Worm (Caenorhabditis elegans): ENCODE results near the gene cls-2.

- no peak for TF ChIP-seq athp-1 (tag; optimal IDR thresholded peaks at IDR 0.05)
- TF ChIP-seq C17E4.6 (GFP tag; IDR thresholded peaks at IDR 0.05) = no peak
- TF ChIP-seq unc-130 (GFP tag; optimal IDR thresholded peaks at IDR 0.05) = no peak
- peak; percentile 65 for TF ChIP-seq dpl-1 (GFP tag; optimal IDR thresholded peaks at IDR 0.05)
Measured at ce11 chrIII:9091392-9092291, 36.8 kb downstream of the cls-2 start, which contains the start of gene glp-1.
